Worm (Caenorhabditis elegans) whole organism, L4 larva: ENCODE data around the gene taf-3.

Experiments used
- F10B5.3 ChIP-seq: sonication (generic microtip); optimal IDR thresholded peaks from 2 replicates; lab custom pipeline; 2016; ENCODE audit warnings: mild to moderate bottlenecking, missing genetic modification characterization, missing compliant biosample characterization
- F37D6.2 ChIP-seq: sonication (generic microtip); optimal IDR thresholded peaks from 2 replicates; lab custom pipeline; 2016; ENCODE audit warnings: mild to moderate bottlenecking, missing genetic modification characterization, missing compliant biosample characterization
- F49E8.2 ChIP-seq: sonication (generic microtip); optimal IDR thresholded peaks from 2 replicates; lab custom pipeline; 2016; ENCODE audit warnings: missing compliant biosample characterization, mild to moderate bottlenecking, missing genetic modification characterization, borderline replicate concordance
- R02D3.7 ChIP-seq: fragments of 150-350 bp; sonication (generic microtip); optimal IDR thresholded peaks from 3 replicates; lab custom pipeline; 2014; ENCODE audit warnings: missing biosample characterization, missing genetic modification characterization
- T20F7.1 ChIP-seq: fragments of 200-800 bp; sonication (Bioruptor generic); optimal IDR thresholded peaks from 2 replicates; lab custom pipeline; 2018; ENCODE audit warnings: mild to moderate bottlenecking, missing genetic modification characterization, missing compliant biosample characterization
- Y48G9A.11 ChIP-seq: fragments of 200-800 bp; sonication (Bioruptor generic); IDR thresholded peaks from 2 replicates; pipeline ENCODE4 v1.3.6; 2022; ENCODE audit warnings: missing genetic modification reagents, missing genetic modification characterization, missing compliant biosample characterization
- Y5F2A.4 ChIP-seq: fragments of 200-800 bp; sonication (Bioruptor generic); optimal IDR thresholded peaks from 2 replicates; lab custom pipeline; 2018; ENCODE audit warnings: mild to moderate bottlenecking, missing genetic modification characterization, missing compliant biosample characterization
- ZK337.2 ChIP-seq: fragments of 200-800 bp; sonication (Bioruptor generic); IDR thresholded peaks from 2 replicates; pipeline ENCODE4 v1.3.6; 2022; ENCODE audit warnings: missing genetic modification reagents, missing genetic modification characterization, missing compliant biosample characterization
- aly-2 ChIP-seq: sonication (generic microtip); optimal IDR thresholded peaks from 2 replicates; lab custom pipeline; 2018; ENCODE audit warnings: missing biosample characterization, missing genetic modification characterization
- ama-1 ChIP-seq: fragments of 150-350 bp; optimal IDR thresholded peaks from 2 replicates; lab custom pipeline; 2014; ENCODE audit warnings: inconsistent platforms, mixed read lengths
- attf-4 ChIP-seq: sonication (generic microtip); optimal IDR thresholded peaks from 3 replicates; lab custom pipeline; 2017; ENCODE audit warnings: missing biosample characterization, missing genetic modification characterization
- ceh-28 ChIP-seq: fragments of 150-350 bp; optimal IDR thresholded peaks from 2 replicates; lab custom pipeline; 2014; ENCODE audit warnings: missing biosample characterization, missing genetic modification reagents, missing genetic modification characterization
- ceh-32 ChIP-seq: sonication (generic microtip); optimal IDR thresholded peaks from 2 replicates; lab custom pipeline; 2016; ENCODE audit warnings: mild to moderate bottlenecking, missing genetic modification characterization, missing compliant biosample characterization; ENCODE audit not compliant: poor library complexity
- ceh-44 ChIP-seq: fragments of 200-800 bp; sonication (Bioruptor generic); IDR thresholded peaks from 2 replicates; pipeline ENCODE4 v1.3.6; 2022; ENCODE audit warnings: missing genetic modification reagents, missing genetic modification characterization, missing compliant biosample characterization
- ceh-82 ChIP-seq: sonication (generic microtip); optimal IDR thresholded peaks from 2 replicates; lab custom pipeline; 2017; ENCODE audit warnings: missing biosample characterization, missing genetic modification characterization
- ces-1 ChIP-seq: fragments of 150-350 bp; sonication (generic microtip); optimal IDR thresholded peaks from 4 replicates; lab custom pipeline; 2014; ENCODE audit warnings: missing biosample characterization, missing genetic modification reagents, missing genetic modification characterization
- cey-2 ChIP-seq: sonication (generic microtip); optimal IDR thresholded peaks from 3 replicates; lab custom pipeline; 2017; ENCODE audit warnings: missing genetic modification characterization, mild to moderate bottlenecking, missing compliant biosample characterization, antibody characterized with exemption, borderline replicate concordance; ENCODE audit not compliant: insufficient read depth
- ctbp-1 ChIP-seq: fragments of 200-800 bp; sonication (Bioruptor generic); IDR thresholded peaks from 2 replicates; pipeline ENCODE4 v1.3.6; 2022; ENCODE audit warnings: missing genetic modification reagents, missing genetic modification characterization, missing compliant biosample characterization
- daf-12 ChIP-seq: fragments of 150-350 bp; optimal IDR thresholded peaks from 2 replicates; lab custom pipeline; 2014; ENCODE audit warnings: missing biosample characterization, missing genetic modification reagents, missing genetic modification characterization
- daf-16 ChIP-seq, 3 experiments: sonication (generic microtip); optimal IDR thresholded peaks; 2 replicates each; lab custom pipeline; 2016 to 2017; ENCODE audit warnings: missing genetic modification characterization in 3 of 3, missing genetic modification reagents in 3 of 3, mild to moderate bottlenecking in 2 of 3, missing compliant biosample characterization in 2 of 3, missing biosample characterization in 1 of 3, moderate library complexity in 1 of 3
- daf-8 ChIP-seq: fragments of 200-800 bp; sonication (Bioruptor generic); IDR thresholded peaks from 2 replicates; pipeline ENCODE4 v1.3.6; 2022; ENCODE audit warnings: missing genetic modification characterization, missing compliant biosample characterization
- dmd-8 ChIP-seq: fragments of 200-800 bp; sonication (Bioruptor generic); IDR thresholded peaks from 2 replicates; pipeline ENCODE4 v1.3.6; 2022; ENCODE audit warnings: missing genetic modification characterization, missing compliant biosample characterization
- dmd-9 ChIP-seq: fragments of 200-800 bp; sonication (Bioruptor generic); IDR thresholded peaks from 2 replicates; pipeline ENCODE4 v1.3.6; 2022; ENCODE audit warnings: missing genetic modification reagents, missing genetic modification characterization, missing compliant biosample characterization
- egl-27 ChIP-seq: sonication (generic microtip); optimal IDR thresholded peaks from 3 replicates; lab custom pipeline; 2017; ENCODE audit warnings: missing biosample characterization, missing genetic modification reagents, missing genetic modification characterization
- egl-43 ChIP-seq: fragments of 200-800 bp; sonication (Bioruptor generic); IDR thresholded peaks from 2 replicates; pipeline ENCODE4 v1.3.6; 2022; ENCODE audit warnings: missing genetic modification reagents, missing genetic modification characterization, missing compliant biosample characterization
- fos-1 ChIP-seq: fragments of 150-350 bp; optimal IDR thresholded peaks from 2 replicates; lab custom pipeline; 2014; ENCODE audit warnings: missing biosample characterization, missing genetic modification characterization
- hmg-1.1 ChIP-seq: fragments of 200-800 bp; sonication (Bioruptor generic); IDR thresholded peaks from 2 replicates; pipeline ENCODE4 v1.3.6; 2022; ENCODE audit warnings: missing genetic modification reagents, missing genetic modification characterization, missing compliant biosample characterization
- lin-1 ChIP-seq: fragments of 200-800 bp; sonication (Bioruptor generic); IDR thresholded peaks from 2 replicates; pipeline ENCODE4 v1.3.6; 2022; ENCODE audit warnings: missing genetic modification reagents, missing genetic modification characterization, missing compliant biosample characterization
- lin-15B ChIP-seq: fragments of 150-350 bp; sonication (generic microtip); optimal IDR thresholded peaks from 3 replicates; lab custom pipeline; 2014; ENCODE audit warnings: missing biosample characterization, missing genetic modification characterization
- lin-29 ChIP-seq: fragments of 200-800 bp; sonication (Bioruptor generic); IDR thresholded peaks from 2 replicates; pipeline ENCODE4 v1.3.6; 2022; ENCODE audit warnings: missing genetic modification reagents, missing genetic modification characterization, missing compliant biosample characterization
- lin-39 ChIP-seq: fragments of 150-350 bp; optimal IDR thresholded peaks from 2 replicates; lab custom pipeline; 2014; ENCODE audit warnings: missing biosample characterization, missing genetic modification reagents, missing genetic modification characterization
- madf-5 ChIP-seq, 2 experiments: fragments of 200-800 bp; sonication (Bioruptor generic); IDR thresholded peaks; 2 replicates each; pipeline ENCODE4 v1.3.6; 2022; ENCODE audit warnings: missing compliant biosample characterization in 2 of 2, missing genetic modification characterization in 2 of 2
- mxl-2 ChIP-seq: fragments of 200-800 bp; sonication (Bioruptor generic); conservative IDR thresholded peaks from 2 replicates; pipeline ENCODE4 v1.3.6; 2022; ENCODE audit warnings: missing genetic modification reagents, missing genetic modification characterization, missing compliant biosample characterization
- nhr-10 ChIP-seq: fragments of 150-350 bp; optimal IDR thresholded peaks from 2 replicates; lab custom pipeline; 2014; ENCODE audit warnings: missing biosample characterization, missing genetic modification characterization
- nhr-11 ChIP-seq: fragments of 150-350 bp; optimal IDR thresholded peaks from 2 replicates; lab custom pipeline; 2014; ENCODE audit warnings: missing biosample characterization, missing genetic modification characterization
- nhr-237 ChIP-seq: sonication (generic microtip); optimal IDR thresholded peaks from 2 replicates; lab custom pipeline; 2017; ENCODE audit warnings: missing biosample characterization, missing genetic modification characterization
- nhr-28 ChIP-seq: fragments of 150-350 bp; optimal IDR thresholded peaks from 2 replicates; lab custom pipeline; 2014; ENCODE audit warnings: missing biosample characterization, missing genetic modification characterization
- nhr-48 ChIP-seq: sonication (generic microtip); optimal IDR thresholded peaks from 2 replicates; lab custom pipeline; 2016; ENCODE audit warnings: mild to moderate bottlenecking, missing genetic modification characterization, missing compliant biosample characterization
- nhr-6 ChIP-seq: fragments of 150-350 bp; optimal IDR thresholded peaks from 2 replicates; lab custom pipeline; 2014; ENCODE audit warnings: missing biosample characterization, missing genetic modification characterization
- nhr-76 ChIP-seq: fragments of 150-350 bp; optimal IDR thresholded peaks from 2 replicates; lab custom pipeline; 2014; ENCODE audit warnings: missing biosample characterization, missing genetic modification characterization
- nhr-77 ChIP-seq: fragments of 150-350 bp; optimal IDR thresholded peaks from 2 replicates; lab custom pipeline; 2014; ENCODE audit warnings: missing biosample characterization, missing genetic modification characterization
- php-3 ChIP-seq: fragments of 200-800 bp; sonication (Bioruptor generic); IDR thresholded peaks from 2 replicates; pipeline ENCODE4 v1.3.6; 2022; ENCODE audit warnings: missing genetic modification reagents, missing genetic modification characterization, missing compliant biosample characterization
- saeg-2 ChIP-seq: fragments of 200-800 bp; sonication (Bioruptor generic); IDR thresholded peaks from 2 replicates; pipeline ENCODE4 v1.3.6; 2022; ENCODE audit warnings: missing genetic modification reagents, missing genetic modification characterization, missing compliant biosample characterization
- set-16 ChIP-seq: fragments of 200-800 bp; sonication (Bioruptor generic); IDR thresholded peaks from 2 replicates; pipeline ENCODE4 v1.3.6; 2022; ENCODE audit warnings: missing genetic modification reagents, missing genetic modification characterization, missing compliant biosample characterization
- skn-1 ChIP-seq: fragments of 150-350 bp; optimal IDR thresholded peaks from 2 replicates; lab custom pipeline; 2014; ENCODE audit warnings: missing biosample characterization, missing genetic modification characterization
- snpc-1.2 ChIP-seq: fragments of 200-800 bp; sonication (Bioruptor generic); IDR thresholded peaks from 2 replicates; pipeline ENCODE4 v1.3.6; 2022; ENCODE audit warnings: missing genetic modification reagents, missing genetic modification characterization, missing compliant biosample characterization
- spr-1 ChIP-seq: sonication (generic microtip); optimal IDR thresholded peaks from 2 replicates; lab custom pipeline; 2016; ENCODE audit warnings: mild to moderate bottlenecking, missing genetic modification characterization, missing compliant biosample characterization
- unc-130 ChIP-seq: sonication (generic microtip); optimal IDR thresholded peaks from 2 replicates; lab custom pipeline; 2016; ENCODE audit warnings: missing genetic modification reagents, missing genetic modification characterization, missing compliant biosample characterization
- unc-39 ChIP-seq: sonication (generic microtip); optimal IDR thresholded peaks from 2 replicates; lab custom pipeline; 2017; ENCODE audit warnings: missing biosample characterization, missing genetic modification characterization
- zag-1 ChIP-seq: fragments of 150-350 bp; optimal IDR thresholded peaks from 2 replicates; lab custom pipeline; 2014; ENCODE audit warnings: missing biosample characterization, missing genetic modification characterization
- zip-11 ChIP-seq: fragments of 200-800 bp; sonication (Bioruptor generic); IDR thresholded peaks from 2 replicates; pipeline ENCODE4 v1.3.6; 2022; ENCODE audit warnings: missing genetic modification characterization, missing compliant biosample characterization
- ztf-7 ChIP-seq: fragments of 150-350 bp; optimal IDR thresholded peaks from 2 replicates; lab custom pipeline; 2014; ENCODE audit warnings: missing biosample characterization, missing genetic modification characterization

Gene taf-3

DNA sequence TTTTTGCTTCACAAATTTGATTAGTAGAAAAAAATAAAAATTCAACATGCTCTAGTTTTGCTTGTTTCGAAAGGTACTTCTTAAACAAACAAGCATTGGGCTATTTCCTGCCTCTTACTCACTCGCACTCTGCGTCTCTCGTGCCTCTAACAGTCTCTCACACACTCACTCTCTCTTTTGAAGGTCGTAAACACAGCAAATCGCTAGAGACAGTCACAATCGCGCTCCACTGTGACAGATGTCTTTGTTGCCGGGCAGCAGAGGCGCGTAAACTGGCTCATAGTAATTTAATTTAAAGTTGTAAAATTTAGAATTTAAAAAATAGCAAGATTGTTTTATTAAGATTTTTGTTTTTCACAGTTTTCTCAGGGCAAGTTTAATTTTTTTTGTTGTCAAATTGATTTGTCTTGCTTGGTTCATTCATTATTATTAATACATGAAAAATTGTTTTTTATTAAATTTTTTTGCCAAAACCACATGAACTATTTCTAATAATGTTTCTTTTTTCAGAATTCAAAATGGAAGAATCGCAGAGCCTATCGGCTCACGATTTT is at the start of gene taf-3:
Gene taf-3, plus strand, starts transcription at position 504 of the 554 bp plus-strand sequence.
- TF ChIP-seq Y5F2A.4 (GFP tag; lab: Kevin White, UChicago) (no peak), skn-1 (tag; lab: Kevin White, UChicago) (no peak), php-3 (GFP tag; lab: Robert Waterston, UW) (peak; percentile 60; the same call in 1 of the 2 replicates), nhr-6 (tag; lab: Kevin White, UChicago) (peak; percentile 7), saeg-2 (GFP tag; lab: Robert Waterston, UW) (no peak), nhr-237 (tag; lab: Kevin White, UChicago) (no peak), snpc-1.2 (GFP tag; lab: Robert Waterston, UW) (no peak), zip-11 (GFP tag; lab: Robert Waterston, UW) (no peak), lin-39 (tag; lab: Kevin White, UChicago) (no peak), lin-1 (peak; percentile 41; the same call in 1 of the 2 replicates), nhr-11 (tag; lab: Kevin White, UChicago) (peak; percentile 43), ceh-32 (no peak), daf-16 (GFP tag; optimal IDR thresholded peaks at IDR 0.05; lab: Kevin White, UChicago) (peak in 1 of 2 experiments; percentile 21), daf-16 (tag; optimal IDR thresholded peaks at IDR 0.05; lab: Kevin White, UChicago) (peak; percentile 94), ceh-28 (no peak), R02D3.7 (tag; lab: Kevin White, UChicago) (no peak), nhr-77 (peak; percentile 2), Y48G9A.11 (no peak), spr-1 (tag; lab: Kevin White, UChicago) (no peak), nhr-28 (tag; lab: Kevin White, UChicago) (peak; percentile 71), attf-4 (tag; lab: Kevin White, UChicago) (no peak), fos-1 (tag; lab: Kevin White, UChicago) (no peak), cey-2 (tag; lab: Kevin White, UChicago) (no peak), zag-1 (tag; lab: Kevin White, UChicago) (no peak), ZK337.2 (GFP tag; lab: Robert Waterston, UW) (no peak), ceh-82 (tag; lab: Kevin White, UChicago) (no peak), ztf-7 (tag; lab: Kevin White, UChicago) (no peak), nhr-48 (tag; lab: Kevin White, UChicago) (no peak), ctbp-1 (GFP tag; lab: Robert Waterston, UW) (no peak), lin-29 (no peak), dmd-9 (GFP tag; lab: Robert Waterston, UW) (no peak), unc-39 (tag; lab: Kevin White, UChicago) (no peak), mxl-2 (no peak), ceh-44 (GFP tag; lab: Robert Waterston, UW) (no peak), F10B5.3 (tag; lab: Kevin White, UChicago) (no peak), egl-27 (tag; lab: Kevin White, UChicago) (no peak), madf-5 (GFP tag; IDR thresholded peaks at IDR 0.05; lab: Robert Waterston, UW) (no peak), F49E8.2 (tag; lab: Kevin White, UChicago) (no peak), ces-1 (no peak), daf-8 (GFP tag; lab: Robert Waterston, UW) (no peak), dmd-8 (GFP tag; lab: Robert Waterston, UW) (no peak), ama-1 (lab: Kevin White, UChicago) (no peak), daf-12 (no peak), nhr-76 (tag; lab: Kevin White, UChicago) (no peak), lin-15B (tag; lab: Kevin White, UChicago) (no peak), nhr-10 (tag; lab: Kevin White, UChicago) (no peak), unc-130 (GFP tag; lab: Kevin White, UChicago) (no peak), T20F7.1 (GFP tag; lab: Kevin White, UChicago) (no peak), set-16 (GFP tag; lab: Robert Waterston, UW) (no peak), F37D6.2 (tag; lab: Kevin White, UChicago) (no peak), hmg-1.1 (GFP tag; lab: Robert Waterston, UW) (peak; percentile 67), aly-2 (no peak), egl-43 (GFP tag; lab: Robert Waterston, UW) (no peak)
